Worm (Caenorhabditis elegans) whole organism, late embryonic: ENCODE data around the gene C35D10.10.

ENCODE experiments used
- F13H6.1 ChIP-seq: sonication (generic microtip); optimal IDR thresholded peaks from 2 replicates; lab custom pipeline; 2016; ENCODE audit warnings: missing genetic modification characterization, missing compliant biosample characterization
- T23F11.4 ChIP-seq: fragments of 200-800 bp; sonication (Bioruptor generic); optimal IDR thresholded peaks from 2 replicates; lab custom pipeline; 2018; ENCODE audit warnings: mild to moderate bottlenecking, missing genetic modification characterization, missing compliant biosample characterization
- ahr-1 ChIP-seq: sonication (generic microtip); optimal IDR thresholded peaks from 2 replicates; lab custom pipeline; 2016; ENCODE audit warnings: missing genetic modification characterization, missing compliant biosample characterization
- ama-1 ChIP-seq: fragments of 150-350 bp; optimal IDR thresholded peaks from 2 replicates; lab custom pipeline; 2014
- ceh-14 ChIP-seq: sonication (generic microtip); optimal IDR thresholded peaks from 2 replicates; lab custom pipeline; 2016; ENCODE audit warnings: missing genotype, missing genetic modification characterization, missing compliant biosample characterization
- ceh-18 ChIP-seq: sonication (generic microtip); optimal IDR thresholded peaks from 2 replicates; lab custom pipeline; 2016; ENCODE audit warnings: missing genetic modification characterization, missing compliant biosample characterization
- ceh-19 ChIP-seq: fragments of 200-800 bp; sonication (Bioruptor generic); optimal IDR thresholded peaks from 2 replicates; lab custom pipeline; 2018; ENCODE audit warnings: mild to moderate bottlenecking, missing genetic modification characterization, missing compliant biosample characterization
- ceh-2 ChIP-seq: sonication (generic microtip); optimal IDR thresholded peaks from 2 replicates; lab custom pipeline; 2016; ENCODE audit warnings: missing genotype, missing genetic modification characterization, missing compliant biosample characterization
- ceh-22 ChIP-seq: sonication (generic microtip); optimal IDR thresholded peaks from 2 replicates; lab custom pipeline; 2017; ENCODE audit warnings: missing biosample characterization, missing genetic modification characterization
- ceh-30 ChIP-seq: fragments of 150-350 bp; optimal IDR thresholded peaks from 2 replicates; lab custom pipeline; 2014; ENCODE audit warnings: missing biosample characterization, missing genetic modification characterization
- ceh-31 ChIP-seq: sonication (generic microtip); optimal IDR thresholded peaks from 2 replicates; lab custom pipeline; 2016; ENCODE audit warnings: missing genetic modification characterization, missing compliant biosample characterization
- ceh-34 ChIP-seq: sonication (generic microtip); optimal IDR thresholded peaks from 2 replicates; lab custom pipeline; 2016; ENCODE audit warnings: mild to moderate bottlenecking, missing genetic modification characterization, missing compliant biosample characterization
- ceh-48 ChIP-seq: sonication (generic microtip); optimal IDR thresholded peaks from 2 replicates; lab custom pipeline; 2016; ENCODE audit warnings: missing genetic modification characterization, inconsistent platforms, missing compliant biosample characterization
- ceh-6 ChIP-seq: fragments of 200-800 bp; sonication (Bioruptor generic); optimal IDR thresholded peaks from 2 replicates; lab custom pipeline; 2018; ENCODE audit warnings: mild to moderate bottlenecking, missing genetic modification characterization, missing compliant biosample characterization
- dve-1 ChIP-seq: sonication (generic microtip); optimal IDR thresholded peaks from 2 replicates; lab custom pipeline; 2017; ENCODE audit warnings: antibody characterized with exemption, mild to moderate bottlenecking, missing genetic modification characterization, missing compliant biosample characterization
- ets-4 ChIP-seq: sonication (generic microtip); optimal IDR thresholded peaks from 2 replicates; lab custom pipeline; 2016; ENCODE audit warnings: missing genetic modification characterization, missing compliant biosample characterization
- fax-1 ChIP-seq: sonication (generic microtip); optimal IDR thresholded peaks from 2 replicates; lab custom pipeline; 2016; ENCODE audit warnings: missing genotype, missing genetic modification characterization, missing compliant biosample characterization
- fkh-10 ChIP-seq: fragments of 150-350 bp; optimal IDR thresholded peaks from 2 replicates; lab custom pipeline; 2014; ENCODE audit warnings: missing biosample characterization, missing genetic modification reagents, missing genetic modification characterization
- fkh-6 ChIP-seq: sonication (generic microtip); optimal IDR thresholded peaks from 2 replicates; lab custom pipeline; 2016; ENCODE audit warnings: missing genetic modification characterization, missing compliant biosample characterization
- gmeb-2 ChIP-seq: sonication (generic microtip); optimal IDR thresholded peaks from 2 replicates; lab custom pipeline; 2016; ENCODE audit warnings: missing genetic modification characterization, inconsistent platforms, missing compliant biosample characterization
- lin-11 ChIP-seq: fragments of 200-800 bp; sonication (Bioruptor generic); optimal IDR thresholded peaks from 2 replicates; lab custom pipeline; 2018; ENCODE audit warnings: mild to moderate bottlenecking, missing genetic modification characterization, missing compliant biosample characterization
- madf-2 ChIP-seq: sonication (generic microtip); optimal IDR thresholded peaks from 2 replicates; lab custom pipeline; 2017; ENCODE audit warnings: missing genetic modification characterization, missing compliant biosample characterization
- mec-3 ChIP-seq: sonication (generic microtip); optimal IDR thresholded peaks from 2 replicates; lab custom pipeline; 2016; ENCODE audit warnings: borderline replicate concordance, missing genetic modification characterization, missing compliant biosample characterization
- nfya-1 ChIP-seq: sonication (generic microtip); optimal IDR thresholded peaks from 2 replicates; lab custom pipeline; 2017; ENCODE audit warnings: missing genetic modification characterization, mild to moderate bottlenecking, missing compliant biosample characterization, antibody characterized with exemption, moderate library complexity
- nhr-232 ChIP-seq: sonication (generic microtip); optimal IDR thresholded peaks from 2 replicates; lab custom pipeline; 2016; ENCODE audit warnings: missing genetic modification characterization, missing compliant biosample characterization
- odd-2 ChIP-seq: sonication (generic microtip); optimal IDR thresholded peaks from 2 replicates; lab custom pipeline; 2017; ENCODE audit warnings: antibody characterized with exemption, mild to moderate bottlenecking, missing genetic modification characterization, missing compliant biosample characterization
- pros-1 ChIP-seq: fragments of 150-350 bp; optimal IDR thresholded peaks from 2 replicates; lab custom pipeline; 2014; ENCODE audit warnings: missing biosample characterization, missing genetic modification reagents, missing genetic modification characterization
- rnt-1 ChIP-seq: sonication (generic microtip); optimal IDR thresholded peaks from 2 replicates; lab custom pipeline; 2016; ENCODE audit warnings: missing genetic modification characterization, missing compliant biosample characterization
- sdc-2 ChIP-seq: sonication (generic microtip); optimal IDR thresholded peaks from 2 replicates; lab custom pipeline; 2016; ENCODE audit warnings: missing genotype, missing genetic modification characterization, missing compliant biosample characterization
- sox-2 ChIP-seq: fragments of 200-800 bp; sonication (Bioruptor generic); IDR thresholded peaks from 2 replicates; pipeline ENCODE4 v1.3.6; 2022; ENCODE audit warnings: missing genetic modification reagents, missing genetic modification characterization, missing compliant biosample characterization
- syd-9 ChIP-seq: sonication (generic microtip); optimal IDR thresholded peaks from 2 replicates; lab custom pipeline; 2016; ENCODE audit warnings: mild to moderate bottlenecking, missing genetic modification characterization, moderate library complexity, missing compliant biosample characterization
- tbx-2 ChIP-seq: sonication (generic microtip); optimal IDR thresholded peaks from 2 replicates; lab custom pipeline; 2016; ENCODE audit warnings: missing genetic modification characterization, missing compliant biosample characterization
- tbx-7 ChIP-seq: sonication (generic microtip); optimal IDR thresholded peaks from 2 replicates; lab custom pipeline; 2016; ENCODE audit warnings: missing genotype, missing genetic modification characterization, missing compliant biosample characterization
- ttx-3 ChIP-seq: sonication (generic microtip); optimal IDR thresholded peaks from 2 replicates; lab custom pipeline; 2016; ENCODE audit warnings: missing genetic modification reagents, missing genetic modification characterization, missing compliant biosample characterization
- unc-3 ChIP-seq, 2 experiments: fragments of 200-800 bp in 1 of 2; sonication (Bioruptor generic) in 1 of 2; sonication (generic microtip) in 1 of 2; conservative IDR thresholded peaks in 1 of 2; optimal IDR thresholded peaks in 1 of 2; 2 replicates each; pipeline versions ENCODE4 v1.3.6 to Lab custom; 2016 to 2022; ENCODE audit warnings: missing compliant biosample characterization in 2 of 2, missing genetic modification characterization in 2 of 2, missing genetic modification reagents in 1 of 2
- unc-86 ChIP-seq: sonication (generic microtip); optimal IDR thresholded peaks from 2 replicates; lab custom pipeline; 2016; ENCODE audit warnings: missing genetic modification characterization, missing compliant biosample characterization
- zip-5 ChIP-seq: sonication (generic microtip); optimal IDR thresholded peaks from 2 replicates; lab custom pipeline; 2016; ENCODE audit warnings: missing genetic modification characterization, missing compliant biosample characterization
- ztf-16 ChIP-seq: sonication (generic microtip); optimal IDR thresholded peaks from 2 replicates; lab custom pipeline; 2017; ENCODE audit warnings: missing genetic modification characterization, missing compliant biosample characterization

C35D10.10 gene

DNA sequence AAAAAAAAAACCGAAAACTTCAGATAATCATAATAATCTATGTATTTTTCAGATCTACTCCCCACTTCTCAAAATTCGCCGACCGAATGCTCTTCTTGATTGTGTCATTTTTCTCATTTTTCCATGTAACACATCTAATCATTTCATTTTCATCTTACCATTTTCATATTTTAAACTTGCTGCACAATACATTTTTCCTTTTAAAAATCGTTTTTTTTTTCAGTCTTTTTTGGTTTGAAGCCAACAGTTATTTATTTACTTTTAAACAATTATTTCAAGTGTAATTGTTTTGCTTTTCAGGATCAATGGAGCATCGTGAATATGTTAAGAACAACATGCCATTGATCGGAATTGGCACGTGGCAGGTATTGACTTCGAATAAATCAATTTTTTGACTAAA is 2.6 kb downstream of the C35D10.10 start, which contains the start of gene C35D10.6:
C35D10.6 (plus strand) TSS at position 301 of the 400 bp plus-strand sequence.
- no peak for TF ChIP-seq ttx-3 (tag; lab: Kevin White, UChicago)

DNA sequence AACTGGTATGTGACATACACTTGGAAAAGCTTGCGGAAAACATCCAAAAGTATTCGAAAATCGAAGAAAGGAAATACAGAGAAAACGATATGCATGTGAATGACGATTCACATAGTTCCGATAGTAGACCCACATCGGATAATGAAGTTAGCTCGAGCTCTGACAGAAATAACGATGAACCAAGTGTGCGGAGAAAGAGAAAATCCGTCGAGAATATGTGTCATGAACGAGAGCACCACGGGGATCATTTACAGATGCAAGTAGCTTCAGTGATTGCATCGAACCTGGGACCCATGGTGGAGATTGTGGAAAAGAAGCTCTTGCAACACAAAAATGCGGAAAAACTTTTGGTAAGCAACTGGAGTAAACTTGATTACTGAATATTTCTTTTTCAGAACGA is 4.6 kb downstream of the C35D10.10 start:
- TF ChIP-seq tbx-7 (no peak), fkh-6 (tag; lab: Kevin White, UChicago) (no peak)

DNA sequence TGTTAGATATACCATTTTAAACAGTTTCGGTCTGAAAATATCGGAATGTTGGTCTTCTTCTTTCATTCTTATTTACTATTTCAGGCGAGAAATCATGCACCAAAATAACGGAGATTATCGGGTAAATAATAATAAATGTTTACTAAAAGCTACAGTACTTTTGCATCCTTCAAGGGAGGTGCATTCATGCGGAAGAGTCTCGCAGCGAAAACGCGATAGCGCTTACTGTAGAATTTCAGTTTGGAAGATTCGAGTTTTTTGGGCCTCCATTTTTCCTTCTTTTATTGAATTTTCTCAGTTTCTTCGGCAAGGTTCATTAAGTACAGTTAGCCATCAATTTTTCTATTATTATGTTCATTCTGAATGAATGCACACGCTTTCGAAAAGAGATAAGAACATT is 5.5 kb downstream of the C35D10.10 start, which contains the start of gene C35D10.7:
C35D10.7 (plus strand) TSS at position 85 of the 400 bp plus-strand sequence.
- no peak for TF ChIP-seq sdc-2
- no peak for TF ChIP-seq unc-3 (GFP tag; conservative IDR thresholded peaks at IDR 0.05; lab: Robert Waterston, UW)
- no peak for TF ChIP-seq unc-3 (tag; optimal IDR thresholded peaks at IDR 0.05; lab: Kevin White, UChicago)
- no peak for TF ChIP-seq pros-1
- no peak for TF ChIP-seq ceh-30
- TF ChIP-seq F13H6.1 (tag; lab: Kevin White, UChicago), result no peak
- TF ChIP-seq nhr-232 (tag; lab: Kevin White, UChicago), result no peak
- TF ChIP-seq syd-9 (tag; lab: Kevin White, UChicago), result no peak
- no peak for TF ChIP-seq ztf-16 (tag; lab: Kevin White, UChicago)

DNA sequence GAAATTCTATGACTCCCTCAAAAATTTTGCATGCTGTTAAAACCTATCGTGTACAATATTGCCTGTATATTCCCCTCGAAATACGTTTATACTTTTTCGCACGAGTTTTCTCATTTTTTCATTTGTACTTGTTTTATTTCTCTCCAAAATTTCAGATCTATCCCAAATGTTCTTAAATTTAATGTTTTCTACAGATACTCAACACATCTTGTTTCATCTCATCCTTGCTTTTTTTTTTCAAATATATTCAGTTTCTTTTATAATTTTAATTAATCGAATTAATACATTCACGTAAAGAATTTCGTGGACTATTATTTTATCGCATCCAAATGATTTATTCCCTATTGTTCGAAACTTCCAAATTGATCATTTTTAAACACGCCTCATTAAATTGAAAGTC is 6.7 kb downstream of the C35D10.10 start, which contains the start of gene C35D10.8:
C35D10.8 (plus strand) TSS at position 301 of the 400 bp plus-strand sequence.
- TF ChIP-seq ahr-1 (tag; lab: Kevin White, UChicago) (no peak), fkh-10 (no peak), ceh-19 (no peak), ceh-14 (tag; lab: Kevin White, UChicago) (no peak), tbx-2 (tag; lab: Kevin White, UChicago) (no peak), ceh-34 (no peak), ets-4 (tag; lab: Kevin White, UChicago) (no peak), nfya-1 (tag; lab: Kevin White, UChicago) (no peak), pros-1 (no peak), gmeb-2 (no peak), ceh-30 (no peak), T23F11.4 (no peak), ceh-18 (no peak), ceh-22 (no peak), dve-1 (tag; lab: Kevin White, UChicago) (no peak), mec-3 (tag; lab: Kevin White, UChicago) (no peak), ceh-48 (tag; lab: Kevin White, UChicago) (no peak), rnt-1 (no peak), ama-1 (lab: Kevin White, UChicago) (no peak), ztf-16 (tag; lab: Kevin White, UChicago) (no peak)

DNA sequence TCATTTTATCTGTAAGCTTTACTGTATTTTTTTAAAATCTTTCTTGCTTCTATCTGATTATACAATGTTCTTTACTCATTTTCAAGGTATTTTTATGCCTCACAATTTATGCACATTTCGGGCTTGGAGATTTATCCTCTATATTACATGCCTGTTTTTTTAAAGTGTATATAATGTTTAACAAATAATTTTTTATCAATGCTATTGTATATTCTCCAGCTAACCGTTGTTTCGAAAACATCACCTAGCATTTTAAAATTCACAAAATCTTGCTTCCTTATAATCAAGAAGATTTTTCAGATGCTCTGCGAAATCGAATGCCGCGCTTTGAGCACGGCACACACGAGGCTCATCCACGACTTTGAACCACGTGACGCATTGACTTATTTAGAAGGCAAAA is 9.6 kb downstream of the C35D10.10 start, which contains the start of gene ced-4:
ced-4 (plus strand) TSS at position 301 of the 400 bp plus-strand sequence.
- TF ChIP-seq lin-11 (tag; lab: Kevin White, UChicago), result no peak
- no peak for TF ChIP-seq ceh-6 (GFP tag; lab: Kevin White, UChicago)
- no peak for TF ChIP-seq zip-5
- TF ChIP-seq madf-2 (tag; lab: Kevin White, UChicago), result no peak

DNA sequence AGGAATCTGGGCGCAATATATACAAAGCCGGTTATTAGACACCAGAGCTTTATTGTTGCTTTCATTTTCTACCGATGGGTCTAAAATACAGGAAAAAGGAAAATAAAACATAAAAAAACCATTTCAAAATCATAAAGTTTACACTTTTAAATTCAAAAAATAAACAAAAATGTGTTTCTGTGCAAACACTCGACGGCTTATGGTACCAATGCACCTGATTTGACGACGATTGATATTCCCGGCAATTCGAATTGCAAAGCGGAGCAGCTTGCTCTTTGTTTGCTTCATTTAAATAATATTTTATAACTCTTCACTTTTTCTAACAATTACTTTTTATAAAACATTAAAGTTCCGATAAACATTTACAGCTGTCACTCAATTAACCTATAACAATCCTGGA is 11.5 kb downstream of the C35D10.10 start, which contains the start of gene F26A1.1:
F26A1.1 (plus strand) TSS at position 369 of the 400 bp plus-strand sequence.
- TF ChIP-seq fax-1 (tag; lab: Kevin White, UChicago) (no peak), sox-2 (GFP tag; lab: Robert Waterston, UW) (no peak), ceh-31 (no peak), unc-86 (no peak), ceh-34 (no peak), odd-2 (tag; lab: Kevin White, UChicago) (no peak), sdc-2 (no peak), ceh-2 (no peak), nfya-1 (tag; lab: Kevin White, UChicago) (no peak), ztf-16 (tag; lab: Kevin White, UChicago) (no peak)
